Worm (Caenorhabditis elegans) whole organism, midembryonic: ENCODE data around the gene Y47D7A.17.

Experiments used
- cog-1 ChIP-seq: sonication (generic microtip); optimal IDR thresholded peaks from 2 replicates; lab custom pipeline; 2016; ENCODE audit warnings: missing genetic modification characterization, missing compliant biosample characterization
- klf-2 ChIP-seq: fragments of 200-800 bp; sonication (Bioruptor generic); conservative IDR thresholded peaks from 2 replicates; pipeline ENCODE4 v1.3.6; 2022; ENCODE audit warnings: missing genetic modification reagents, missing genetic modification characterization, missing compliant biosample characterization
- med-1 ChIP-seq: sonication (generic microtip); optimal IDR thresholded peaks from 2 replicates; lab custom pipeline; 2017; ENCODE audit warnings: missing genetic modification characterization, mild to moderate bottlenecking, missing compliant biosample characterization, antibody characterized with exemption, missing genetic modification reagents; ENCODE audit not compliant: insufficient read depth

DNA sequence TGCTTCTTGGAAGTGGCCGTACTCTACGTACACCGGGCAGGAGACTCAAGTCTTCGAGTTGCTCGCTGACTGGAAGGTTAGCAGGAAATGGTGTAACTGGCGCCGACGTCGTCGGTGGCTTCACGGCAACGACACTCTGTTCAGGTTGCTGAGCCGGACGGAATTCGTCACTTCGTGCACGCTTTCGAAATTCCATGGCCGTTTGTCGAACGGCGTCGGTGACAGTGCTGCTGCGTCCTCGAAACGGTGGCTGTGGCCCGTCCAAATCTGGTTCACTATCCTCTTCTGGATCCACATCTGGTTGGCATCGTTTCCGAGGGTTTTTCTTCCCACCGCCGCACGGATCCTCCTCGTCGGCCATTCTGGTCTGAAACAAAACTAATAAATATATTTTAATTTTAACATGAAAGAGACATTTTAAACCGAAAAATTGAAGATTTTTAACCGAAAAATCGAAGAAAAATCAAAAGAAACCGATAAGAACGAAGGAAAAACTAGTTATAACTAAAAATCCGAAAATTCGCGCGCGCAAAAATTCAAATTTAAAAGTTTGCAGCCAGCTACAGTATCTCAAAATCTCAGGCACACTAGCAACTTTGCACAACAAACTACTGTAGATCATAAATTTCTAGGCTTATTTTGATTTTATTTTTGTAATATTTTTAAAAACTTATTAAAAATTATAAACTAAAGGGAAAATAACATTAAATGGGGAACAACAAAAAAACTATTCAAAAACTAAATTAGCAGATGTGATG, 35.6 kb downstream of the Y47D7A.17 start, which contains the start of gene F32D1.7:
- TF ChIP-seq med-1 (GFP tag; lab: Kevin White, UChicago) (no peak), cog-1 (tag; lab: Kevin White, UChicago) (no peak), klf-2 (GFP tag; lab: Robert Waterston, UW) (no peak)
